Fruit fly (Drosophila melanogaster): ENCODE results near the gene a10.

Gene a10

dm6 chr3L:17035492-17035891 is 12.0 kb upstream of the a10 start, which contains the start of gene beg:
Gene beg (plus strand): TSS chr3L:17035668.
- TF ChIP-seq CG7101 (tag; optimal IDR thresholded peaks at IDR 0.05) (no peak), bab1 (GFP tag; optimal IDR thresholded peaks at IDR 0.05) (no peak), CG12768 (GFP tag; optimal IDR thresholded peaks at IDR 0.05) (no peak), kay (GFP tag; ENCODE audit: borderline replicate concordance) (no peak), toe (GFP tag; optimal IDR thresholded peaks at IDR 0.05) (no peak), Mnt (GFP tag; optimal IDR thresholded peaks at IDR 0.05) (no peak), CG1620 (GFP tag; optimal IDR thresholded peaks at IDR 0.05) (no peak), cnc (optimal IDR thresholded peaks at IDR 0.05) (no peak), Clk (GFP tag; optimal IDR thresholded peaks at IDR 0.05) (no peak), Crg-1 (GFP tag; optimal IDR thresholded peaks at IDR 0.05) (no peak), pad (GFP tag; optimal IDR thresholded peaks at IDR 0.05) (no peak), CG11617 (GFP tag; optimal IDR thresholded peaks at IDR 0.05) (no peak), CG5204 (GFP tag; optimal IDR thresholded peaks at IDR 0.05) (no peak)

DNA sequence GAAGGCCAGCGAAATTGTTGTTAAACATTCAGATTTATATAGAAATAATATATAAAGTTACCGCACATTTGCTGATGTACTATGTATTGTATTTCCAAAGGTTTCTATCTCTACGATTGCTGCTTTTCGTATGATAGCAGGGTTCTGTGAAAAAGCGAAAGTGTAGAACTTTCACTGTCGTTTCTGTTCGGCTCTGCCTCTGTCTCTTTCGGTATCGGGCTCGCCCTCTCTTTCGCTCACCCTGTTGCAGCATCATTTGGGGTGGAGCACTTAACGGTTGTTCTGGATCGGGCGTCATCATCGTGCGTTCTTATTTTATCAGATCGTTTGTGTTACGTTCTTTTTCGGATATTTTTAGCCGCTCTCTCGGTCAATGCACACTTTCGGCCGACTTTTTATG is 9.8 kb upstream of the a10 start:
- no peak for TF ChIP-seq tj (GFP tag; optimal IDR thresholded peaks at IDR 0.05)
- TF ChIP-seq CG14711 (tag; optimal IDR thresholded peaks at IDR 0.05): no peak
- TF ChIP-seq ovo (GFP tag; optimal IDR thresholded peaks at IDR 0.05): no peak
- no peak for TF ChIP-seq Hr96 (GFP tag; optimal IDR thresholded peaks at IDR 0.05)
- TF ChIP-seq CG12768 (GFP tag; optimal IDR thresholded peaks at IDR 0.05): no peak
- no peak for TF ChIP-seq Mnt (GFP tag; optimal IDR thresholded peaks at IDR 0.05)

DNA sequence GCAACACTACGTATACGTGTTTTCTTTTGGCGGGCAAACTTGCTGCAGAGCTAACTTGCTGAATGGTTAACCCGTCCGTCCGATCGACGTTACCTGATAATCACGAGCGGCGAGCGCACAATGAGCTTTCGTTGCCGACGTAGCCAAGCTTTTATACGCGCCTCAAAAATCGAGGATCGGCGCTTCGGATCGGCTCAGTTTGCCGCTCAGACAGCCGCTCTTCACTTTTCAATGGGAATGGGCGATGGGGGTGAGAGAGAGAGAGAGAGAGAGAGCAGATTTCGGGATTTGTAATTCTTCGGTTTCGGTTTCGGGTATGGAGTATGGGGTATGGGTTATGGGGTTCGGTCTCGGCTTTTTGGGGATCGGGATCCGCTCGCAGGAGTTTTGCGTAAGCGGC is 8.4 kb upstream of the a10 start, which contains the start of gene Ilp8:
Gene Ilp8, minus strand, starts transcription at position 110 of the 400 bp plus-strand sequence.
- TF ChIP-seq Crg-1 (GFP tag; optimal IDR thresholded peaks at IDR 0.05) (no peak), kay (GFP tag; ENCODE audit: borderline replicate concordance) (no peak), ovo (GFP tag; optimal IDR thresholded peaks at IDR 0.05) (no peak), CG12768 (GFP tag; optimal IDR thresholded peaks at IDR 0.05) (no peak), CG33017 (tag; optimal IDR thresholded peaks at IDR 0.05) (no peak), CG14711 (tag; optimal IDR thresholded peaks at IDR 0.05) (no peak), Mnt (GFP tag; optimal IDR thresholded peaks at IDR 0.05) (no peak), CG5204 (GFP tag; optimal IDR thresholded peaks at IDR 0.05) (no peak), Clk (GFP tag; optimal IDR thresholded peaks at IDR 0.05) (no peak), CG11617 (GFP tag; optimal IDR thresholded peaks at IDR 0.05) (no peak), cnc (optimal IDR thresholded peaks at IDR 0.05) (no peak), tj (GFP tag; optimal IDR thresholded peaks at IDR 0.05) (no peak), bab1 (GFP tag; optimal IDR thresholded peaks at IDR 0.05) (no peak), toe (GFP tag; optimal IDR thresholded peaks at IDR 0.05) (no peak), Hr96 (GFP tag; optimal IDR thresholded peaks at IDR 0.05) (no peak), CG7101 (tag; optimal IDR thresholded peaks at IDR 0.05) (no peak)

DNA sequence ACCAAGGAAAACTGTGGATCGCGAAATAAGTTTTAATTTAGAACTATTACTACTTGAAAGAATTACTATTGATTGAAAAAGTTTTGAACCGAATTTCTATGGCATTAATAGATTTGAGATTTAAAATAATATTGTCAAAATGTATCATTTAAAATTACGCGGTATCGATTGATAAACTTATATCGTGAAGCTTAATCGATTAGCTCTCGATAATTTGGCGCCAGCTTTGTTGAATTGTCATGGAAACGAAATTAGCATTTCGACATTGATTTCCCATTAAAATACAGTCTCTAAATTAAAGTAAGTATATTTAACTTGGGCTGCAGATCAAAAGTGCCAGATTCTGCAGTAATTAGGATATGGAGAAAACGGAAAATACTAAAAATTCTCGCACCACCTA is 3.8 kb upstream of the a10 start, which contains the start of gene CG7730:
Gene CG7730, plus strand, starts transcription at position 206 of the 400 bp plus-strand sequence.
- no peak for TF ChIP-seq CG1620 (GFP tag; optimal IDR thresholded peaks at IDR 0.05)
- no peak for TF ChIP-seq Hr96 (GFP tag; optimal IDR thresholded peaks at IDR 0.05)
- TF ChIP-seq Crg-1 (GFP tag; optimal IDR thresholded peaks at IDR 0.05): no peak
- TF ChIP-seq CG7045 (GFP tag; optimal IDR thresholded peaks at IDR 0.05): no peak
- no peak for TF ChIP-seq pad (GFP tag; optimal IDR thresholded peaks at IDR 0.05)
- TF ChIP-seq ovo (GFP tag; optimal IDR thresholded peaks at IDR 0.05): no peak
- TF ChIP-seq CG5204 (GFP tag; optimal IDR thresholded peaks at IDR 0.05): no peak

DNA sequence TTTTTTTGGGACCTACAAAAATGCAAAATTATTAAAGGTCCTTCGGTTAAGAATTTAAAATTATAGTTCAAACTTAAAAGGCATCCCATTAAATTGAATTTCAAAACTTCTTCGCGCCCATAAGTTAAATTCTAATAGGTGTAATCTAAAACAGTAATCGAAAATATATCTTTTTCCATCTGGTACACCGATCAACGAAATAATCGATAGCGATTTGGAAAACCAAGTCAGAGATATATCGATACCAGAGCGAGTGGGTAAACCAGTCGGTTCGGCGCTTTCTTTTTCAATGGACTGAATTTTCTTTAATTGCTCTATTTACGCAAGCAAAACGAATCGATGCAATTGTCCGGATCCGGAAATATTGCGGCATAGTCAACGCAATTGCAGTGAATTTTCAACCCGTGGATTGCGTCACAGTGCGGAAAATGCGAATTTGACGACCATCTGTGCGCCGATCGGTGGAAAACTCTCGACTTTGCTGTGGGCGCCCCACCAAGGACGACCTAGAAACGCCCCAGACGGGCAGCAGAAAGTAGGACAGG is 626 bp upstream of the a10 start, which contains the start of gene Fit2:
Gene Fit2, plus strand, starts transcription at position 234 of the 545 bp plus-strand sequence.
- TF ChIP-seq CG1620 (GFP tag; optimal IDR thresholded peaks at IDR 0.05) (no peak), Hr96 (GFP tag; optimal IDR thresholded peaks at IDR 0.05) (no peak), CG33017 (tag; optimal IDR thresholded peaks at IDR 0.05) (no peak)

DNA sequence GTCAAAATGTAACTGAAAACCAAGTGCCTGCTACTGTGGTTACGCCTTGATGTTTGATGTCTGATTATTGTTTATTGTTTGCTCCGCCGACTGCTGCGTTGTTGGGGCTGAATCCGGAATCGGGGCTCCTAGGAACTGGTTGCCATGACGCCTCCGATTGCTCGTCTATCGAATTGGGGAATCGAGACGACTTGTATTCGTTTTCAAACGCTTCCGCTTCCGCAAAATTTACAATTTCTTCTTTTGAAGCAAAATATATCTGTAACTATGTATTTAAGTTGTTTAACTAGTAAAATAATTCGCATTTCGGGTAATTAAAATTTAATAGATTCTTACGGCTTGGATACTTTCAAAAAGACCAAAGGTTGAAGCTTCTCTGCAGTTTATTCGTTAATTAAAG is 785 bp downstream of the a10 start, which contains the start of gene CG6652:
Gene CG6652, minus strand, starts transcription at position 101 of the 400 bp plus-strand sequence.
- TF ChIP-seq CG5204 (GFP tag; optimal IDR thresholded peaks at IDR 0.05) (no peak), Hr96 (GFP tag; optimal IDR thresholded peaks at IDR 0.05) (no peak), tj (GFP tag; optimal IDR thresholded peaks at IDR 0.05) (no peak), kay (GFP tag; ENCODE audit: borderline replicate concordance) (no peak), Clk (GFP tag; optimal IDR thresholded peaks at IDR 0.05) (no peak), CG14711 (tag; optimal IDR thresholded peaks at IDR 0.05) (no peak), CG33017 (tag; optimal IDR thresholded peaks at IDR 0.05) (no peak), Mnt (GFP tag; optimal IDR thresholded peaks at IDR 0.05) (no peak), ovo (GFP tag; optimal IDR thresholded peaks at IDR 0.05) (no peak), CG7045 (GFP tag; optimal IDR thresholded peaks at IDR 0.05) (no peak), pad (GFP tag; optimal IDR thresholded peaks at IDR 0.05) (no peak), CG12768 (GFP tag; optimal IDR thresholded peaks at IDR 0.05) (no peak), CG1620 (GFP tag; optimal IDR thresholded peaks at IDR 0.05) (no peak), bab1 (GFP tag; optimal IDR thresholded peaks at IDR 0.05) (no peak)

- TF ChIP-seq CG11617 (GFP tag; optimal IDR thresholded peaks at IDR 0.05): no peak
- no peak for TF ChIP-seq CG14711 (tag; optimal IDR thresholded peaks at IDR 0.05)
- no peak for TF ChIP-seq CG1620 (GFP tag; optimal IDR thresholded peaks at IDR 0.05)
- TF ChIP-seq Hr96 (GFP tag; optimal IDR thresholded peaks at IDR 0.05): no peak
- TF ChIP-seq toe (GFP tag; optimal IDR thresholded peaks at IDR 0.05): no peak
- no peak for TF ChIP-seq CG7045 (GFP tag; optimal IDR thresholded peaks at IDR 0.05)
- TF ChIP-seq cic (GFP tag; optimal IDR thresholded peaks at IDR 0.05): no peak
- no peak for TF ChIP-seq bab1 (GFP tag; optimal IDR thresholded peaks at IDR 0.05)
- no peak for TF ChIP-seq CG33017 (tag; optimal IDR thresholded peaks at IDR 0.05)
- no peak for TF ChIP-seq CG12768 (GFP tag; optimal IDR thresholded peaks at IDR 0.05)
- TF ChIP-seq CG7101 (tag; optimal IDR thresholded peaks at IDR 0.05): no peak
- no peak for TF ChIP-seq tj (GFP tag; optimal IDR thresholded peaks at IDR 0.05)
- TF ChIP-seq ovo (GFP tag; optimal IDR thresholded peaks at IDR 0.05): no peak
- no peak for TF ChIP-seq CG5204 (GFP tag; optimal IDR thresholded peaks at IDR 0.05)
- TF ChIP-seq Clk (GFP tag; optimal IDR thresholded peaks at IDR 0.05): no peak
- TF ChIP-seq kay (GFP tag; ENCODE audit: borderline replicate concordance): no peak
- no peak for TF ChIP-seq cnc (optimal IDR thresholded peaks at IDR 0.05)
- no peak for TF ChIP-seq Mnt (GFP tag; optimal IDR thresholded peaks at IDR 0.05)
- TF ChIP-seq Crg-1 (GFP tag; optimal IDR thresholded peaks at IDR 0.05): no peak
Measured at dm6 chr3L:17016576-17016917, 7.0 kb downstream of the a10 start.

All from whole organism, adult.